Fruit fly (Drosophila melanogaster): ENCODE data around the gene tth.

Gene tth

DNA sequence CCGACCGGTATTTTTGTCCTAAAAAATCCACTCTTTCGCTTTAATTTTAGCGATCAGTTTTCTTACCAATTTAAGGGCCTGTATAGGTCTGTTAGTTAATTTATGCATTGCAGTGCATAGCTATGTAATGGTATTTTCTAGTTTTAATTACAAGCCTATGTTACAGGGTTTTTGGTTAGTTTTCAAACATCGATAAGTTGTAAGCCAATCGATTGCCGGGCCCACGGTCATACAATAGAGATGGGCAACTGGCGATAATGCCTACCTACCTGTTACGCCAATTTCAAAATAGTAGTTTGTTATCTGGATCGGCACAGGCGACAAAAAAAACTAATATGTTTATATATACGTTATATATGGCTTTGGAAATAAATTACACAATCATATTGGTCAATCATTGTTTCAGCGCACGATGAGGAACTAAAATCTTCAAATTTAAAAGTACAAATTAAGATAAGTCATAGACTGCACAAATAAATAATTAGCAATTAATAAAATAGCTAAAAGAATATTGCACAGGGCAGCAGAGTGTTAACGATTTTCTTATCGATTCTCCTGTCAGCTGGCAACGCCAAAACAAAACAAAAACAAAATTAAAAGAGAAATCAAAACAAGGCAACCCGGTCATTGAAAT lies at the start of gene tth, which contains the start of gene Tango2:
TSS of gene tth (minus strand) at position 170 of the 634 bp plus-strand sequence.
TSS of gene Tango2 (plus strand) at position 573 of the 634 bp plus-strand sequence.
- peak; percentile 92 for TF ChIP-seq noc (tag; optimal IDR thresholded peaks at IDR 0.05)

DNA sequence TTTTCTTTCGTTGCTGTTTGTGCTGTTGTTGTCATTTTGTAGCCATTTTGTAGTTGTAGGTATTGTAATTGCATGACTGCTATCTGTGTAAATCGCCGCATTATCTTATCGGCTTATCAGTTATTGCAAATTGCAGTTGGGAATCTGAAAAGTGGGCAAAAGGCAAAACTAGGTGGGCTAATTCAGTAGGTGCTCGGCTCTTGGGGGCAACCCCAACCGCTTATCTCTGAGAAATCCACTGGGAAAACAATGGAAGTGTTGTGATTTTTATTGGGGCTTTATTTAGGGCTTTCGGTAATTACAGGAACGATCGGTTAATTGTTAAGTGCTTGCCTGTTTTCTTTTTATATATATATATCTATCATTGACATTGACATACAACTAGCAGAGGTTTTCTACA lies 34.8 kb upstream of the tth start:
- TF ChIP-seq noc (tag; optimal IDR thresholded peaks at IDR 0.05), result no peak

DNA sequence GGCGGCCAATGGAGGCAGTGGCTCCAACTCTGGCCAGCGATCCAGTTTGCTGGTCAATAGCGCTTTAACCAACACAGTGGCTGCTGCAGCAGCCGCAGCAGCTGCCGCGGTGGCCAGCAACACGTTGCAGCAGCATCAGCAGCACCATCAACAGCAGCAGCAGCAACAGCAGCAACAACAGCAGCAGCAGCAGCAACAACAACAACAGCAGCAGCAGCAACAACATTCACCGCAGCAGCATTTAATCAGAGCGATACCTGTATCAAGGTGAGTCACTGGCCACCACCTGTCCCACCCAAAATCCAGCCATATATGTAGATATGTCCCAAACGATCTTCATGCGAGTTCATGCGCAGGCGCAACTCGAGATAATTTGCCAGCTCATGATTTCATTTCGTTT lies 33.4 kb upstream of the tth start:
- no peak for TF ChIP-seq noc (tag; optimal IDR thresholded peaks at IDR 0.05)

DNA sequence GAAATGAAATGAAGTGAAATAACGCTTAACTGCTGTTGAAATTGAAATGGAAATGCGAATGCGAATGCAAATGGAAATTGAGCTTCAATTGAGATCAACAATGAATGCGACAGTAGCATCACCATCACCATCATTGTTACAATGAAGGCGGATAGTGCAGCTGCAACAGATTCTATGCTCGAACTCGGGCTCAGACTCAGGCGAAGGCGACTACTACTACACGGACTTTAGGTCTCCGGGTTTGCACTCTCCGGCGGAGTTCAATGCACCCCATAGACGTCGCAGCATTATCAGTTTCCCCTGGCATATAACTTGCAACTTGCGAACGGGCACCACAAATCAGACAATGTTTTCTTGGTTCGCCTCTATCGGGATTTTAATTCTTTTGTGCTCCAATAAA lies 32.4 kb upstream of the tth start:
- TF ChIP-seq noc (tag; optimal IDR thresholded peaks at IDR 0.05), result no peak

DNA sequence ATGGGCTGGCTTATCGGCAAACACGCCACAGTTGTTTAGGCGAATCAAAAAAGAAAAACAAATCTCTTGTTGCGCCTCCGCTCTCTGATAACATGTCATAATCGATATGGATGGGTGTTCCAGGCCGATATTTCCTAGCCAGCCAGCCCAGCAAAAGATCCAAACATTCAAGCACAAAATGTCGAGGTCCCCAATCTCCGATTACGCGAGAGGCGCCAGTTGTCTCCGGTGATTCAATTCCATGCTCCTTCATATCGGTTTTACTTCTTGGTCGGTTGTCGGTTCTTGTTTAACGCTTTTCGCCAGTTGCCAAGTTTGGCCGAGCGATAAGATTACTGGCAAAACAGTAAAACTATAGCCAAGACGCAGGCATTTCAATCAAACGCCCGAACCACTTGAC lies 29.8 kb upstream of the tth start:
- no peak for TF ChIP-seq noc (tag; optimal IDR thresholded peaks at IDR 0.05)

- no peak for TF ChIP-seq noc (tag; optimal IDR thresholded peaks at IDR 0.05)
These were observed 28.5 kb upstream of the tth start for dm6 chrX:13644696-13645393.

DNA sequence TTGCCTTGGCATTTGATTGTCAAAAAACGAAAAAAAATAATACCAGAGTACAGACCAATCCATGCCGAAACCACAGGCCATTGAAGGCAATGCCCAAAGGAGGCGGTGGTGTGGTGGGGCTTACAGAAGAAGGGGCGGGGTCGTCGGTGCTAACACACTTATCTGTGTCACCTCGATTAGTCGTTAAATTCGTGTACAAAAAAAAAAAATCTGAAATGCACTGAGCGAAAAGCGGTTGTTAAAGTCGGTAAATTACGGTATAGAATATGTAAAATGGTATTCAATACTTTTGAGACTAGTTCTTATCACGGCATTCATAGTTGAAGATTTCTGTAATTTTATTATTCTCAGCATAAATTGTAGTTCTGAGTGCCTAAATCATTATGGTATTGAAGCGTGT lies 27.6 kb upstream of the tth start:
- no peak for TF ChIP-seq noc (tag; optimal IDR thresholded peaks at IDR 0.05)

DNA sequence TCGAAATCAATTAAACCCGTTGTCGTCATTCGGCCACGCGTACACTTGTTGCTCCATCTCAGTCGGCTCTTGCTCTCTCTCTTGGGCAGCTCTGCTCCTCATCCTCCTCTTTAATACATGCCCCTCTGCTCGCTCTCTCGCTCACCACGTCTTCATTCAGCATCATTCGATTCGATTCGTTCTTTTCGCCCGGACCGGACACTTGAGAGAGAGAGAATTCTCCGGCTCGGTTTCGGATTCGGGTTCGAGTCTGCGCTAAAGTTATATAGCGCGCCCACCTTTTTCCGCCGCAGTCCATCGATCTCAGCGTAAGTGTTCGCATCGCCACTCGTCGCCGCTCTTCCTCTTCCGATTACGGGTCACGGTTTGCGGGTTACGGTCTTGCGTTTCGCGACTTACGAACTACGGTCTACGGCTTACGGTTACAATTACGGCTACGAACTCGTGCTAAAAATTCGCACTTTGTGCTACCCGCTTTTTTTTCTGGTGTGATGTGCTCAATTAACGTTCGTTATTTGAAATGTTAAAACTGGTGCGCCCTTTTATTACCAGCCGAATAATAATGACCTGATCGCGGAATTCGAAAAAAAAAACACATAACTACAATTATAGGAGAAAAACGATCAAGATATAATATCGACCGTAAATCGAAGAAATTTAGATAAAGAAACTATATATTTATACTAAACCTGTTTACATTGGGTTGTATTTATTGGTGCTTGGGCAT lies 25.7 kb upstream of the tth start:
- no peak for TF ChIP-seq noc (tag; optimal IDR thresholded peaks at IDR 0.05)

DNA sequence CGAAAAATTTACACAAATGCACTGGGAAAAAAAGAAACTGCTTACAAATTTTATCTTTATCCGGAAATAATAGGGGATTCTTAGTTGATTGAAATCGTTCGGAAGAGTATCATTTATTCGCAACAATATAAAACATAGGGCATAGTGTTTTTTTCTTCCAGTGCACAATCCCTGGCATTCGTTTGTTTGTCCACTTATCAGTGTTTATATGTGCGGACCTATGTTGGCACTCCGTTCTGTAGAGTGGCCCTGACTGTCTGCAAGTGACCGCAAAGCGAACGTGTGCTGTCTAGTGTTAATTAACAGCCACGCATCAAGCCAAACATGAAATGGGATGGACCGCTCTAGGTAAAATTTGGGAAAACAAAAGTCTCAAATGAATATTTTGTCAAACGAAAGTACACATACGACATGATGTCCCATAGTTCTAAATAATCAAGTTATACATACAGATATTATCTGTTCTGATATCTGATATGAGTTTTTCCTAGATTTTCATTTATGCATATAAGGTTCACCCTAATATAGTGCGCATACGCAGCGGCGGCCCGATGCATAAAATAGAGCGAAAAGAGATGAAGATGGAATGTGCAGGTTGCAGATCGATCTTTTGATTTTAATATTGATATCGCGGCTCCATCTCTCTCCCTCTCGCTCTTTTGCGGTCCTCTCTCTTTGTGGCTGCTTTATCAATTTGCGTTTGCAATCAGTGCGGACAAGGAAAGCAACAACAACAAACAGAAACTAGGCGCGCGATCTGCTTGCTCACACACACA lies 24.9 kb upstream of the tth start:
- peak; percentile 93 for TF ChIP-seq noc (tag; optimal IDR thresholded peaks at IDR 0.05)

DNA sequence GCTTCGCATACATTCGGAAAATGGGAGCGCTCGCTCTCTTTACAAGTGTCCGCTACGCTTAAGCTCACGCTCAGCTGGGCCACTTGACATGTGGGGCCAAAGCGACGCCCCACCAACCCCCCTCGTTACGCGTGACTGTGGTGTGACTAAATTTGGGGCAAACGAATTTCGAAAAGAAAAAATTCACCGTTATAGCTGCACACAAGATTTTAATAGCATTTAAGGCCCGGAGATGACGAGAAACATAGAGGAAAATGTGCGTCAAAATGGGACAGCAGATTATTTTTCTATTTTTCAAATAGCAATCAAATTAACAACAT lies 24.3 kb upstream of the tth start:
- no peak for TF ChIP-seq noc (tag; optimal IDR thresholded peaks at IDR 0.05)

DNA sequence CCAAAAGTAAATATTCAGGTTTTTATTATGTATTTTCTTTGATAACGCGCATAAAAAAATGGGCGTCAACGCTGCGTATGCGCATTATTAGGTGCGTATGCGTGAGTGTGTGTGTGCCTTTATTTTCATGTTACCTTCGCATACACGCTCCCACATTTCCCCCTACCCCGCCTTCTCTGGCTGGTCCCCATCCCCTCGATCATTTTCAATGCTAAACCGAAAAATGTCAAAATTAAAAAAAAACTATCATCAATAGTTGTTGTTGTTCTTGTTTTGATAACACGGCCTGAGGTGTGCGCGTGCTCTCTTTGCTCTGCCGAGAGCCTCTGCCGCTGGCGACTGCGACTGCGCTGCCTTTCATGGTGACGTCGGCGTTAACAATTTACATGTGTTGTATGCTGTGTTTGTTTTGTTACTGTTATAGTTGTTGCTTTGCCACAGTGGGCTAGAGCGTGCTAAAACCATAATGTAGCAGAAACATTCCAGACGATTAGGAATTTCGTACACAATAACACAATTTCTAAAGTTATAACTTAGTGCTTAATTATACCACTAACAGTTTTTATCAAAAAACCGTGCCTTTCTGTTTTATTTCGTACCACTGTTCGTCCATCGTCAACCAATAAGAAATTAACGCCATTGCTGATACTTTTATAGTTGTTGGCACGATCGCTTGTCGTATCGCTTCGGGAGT lies 23.8 kb upstream of the tth start:
- TF ChIP-seq noc (tag; optimal IDR thresholded peaks at IDR 0.05), result peak; percentile 95

DNA sequence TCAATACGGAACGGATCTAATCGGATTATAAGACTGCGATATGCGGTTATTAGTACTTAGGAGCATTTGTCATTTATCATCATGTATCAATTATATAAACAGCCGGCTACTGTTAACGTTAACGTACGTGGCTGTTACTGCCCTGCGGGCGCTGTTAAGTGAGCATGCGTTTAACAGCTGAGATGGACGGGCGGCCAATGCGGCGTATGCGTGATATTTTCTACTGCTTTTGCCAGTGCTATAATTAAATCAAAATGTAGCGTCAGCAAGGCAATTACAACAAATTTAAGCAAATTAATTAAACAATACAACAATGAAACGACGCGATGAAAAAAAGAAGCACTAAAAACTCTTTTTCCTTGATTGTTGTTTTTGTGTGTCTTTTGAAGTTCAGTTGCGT lies 21.2 kb upstream of the tth start:
- TF ChIP-seq noc (tag; optimal IDR thresholded peaks at IDR 0.05), result no peak

dm6 chrX:13636810-13637209 lies 20.4 kb upstream of the tth start:
- peak; percentile 57 for TF ChIP-seq noc (tag; optimal IDR thresholded peaks at IDR 0.05)

DNA sequence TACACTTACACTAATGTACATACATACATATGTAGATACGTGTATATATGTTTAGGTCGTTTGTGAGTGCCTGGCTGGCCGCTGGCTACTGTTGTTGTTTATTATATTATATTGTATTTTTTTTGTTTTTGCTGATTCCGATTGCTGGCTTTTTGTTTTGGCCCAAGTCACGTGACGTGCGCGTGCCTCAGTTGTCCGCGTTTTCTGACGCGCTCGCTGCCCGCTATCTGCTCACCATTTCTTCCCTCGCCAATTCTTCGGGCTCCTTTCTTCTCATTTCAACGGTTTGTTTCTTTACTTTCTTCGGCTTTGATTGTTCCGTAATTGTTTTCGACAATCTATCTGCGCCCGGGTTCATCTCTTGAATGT lies 18.6 kb upstream of the tth start:
- TF ChIP-seq noc (tag; optimal IDR thresholded peaks at IDR 0.05), result no peak

DNA sequence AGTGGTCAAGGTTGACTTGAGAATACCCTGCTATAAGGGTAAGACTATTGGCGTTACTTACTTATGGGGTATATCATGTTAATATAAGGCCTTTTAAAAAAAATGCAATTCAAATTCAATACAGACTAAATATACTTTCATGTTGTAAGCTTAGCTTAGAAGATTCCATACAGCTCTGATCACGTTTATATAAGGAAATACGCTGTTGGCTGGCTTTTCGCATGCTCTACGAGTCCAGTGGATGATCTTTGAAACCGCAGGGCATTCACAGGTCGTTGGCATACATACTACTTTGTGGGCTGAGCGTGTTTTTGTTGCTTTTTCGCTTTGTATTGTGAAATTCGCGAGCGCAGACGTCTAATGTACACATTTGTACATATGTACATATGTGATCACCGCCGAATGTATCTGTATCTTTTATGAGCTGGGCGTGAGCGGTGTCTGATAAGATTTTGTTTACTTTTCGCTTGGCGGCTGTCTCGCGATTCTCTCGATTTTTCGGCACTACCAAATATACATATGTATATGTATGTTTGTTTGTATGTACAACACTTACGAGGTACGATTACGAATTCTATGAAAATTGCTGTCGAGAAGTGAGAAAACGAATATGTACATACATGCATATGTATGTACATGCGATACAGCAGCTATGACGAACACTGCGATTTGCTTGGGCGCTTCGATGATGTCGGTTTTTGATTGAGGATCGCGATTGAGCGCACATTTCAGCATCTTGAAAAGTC lies 18.0 kb upstream of the tth start:
- peak; percentile 91 for TF ChIP-seq noc (tag; optimal IDR thresholded peaks at IDR 0.05)
